Worm (Caenorhabditis elegans) whole organism, mixed stage, embryonic: ENCODE measurements around the gene K10D6.3.

Source experiments
- ham-2 ChIP-seq: fragments of 200-800 bp; sonication (Bioruptor generic); optimal IDR thresholded peaks from 2 replicates; lab custom pipeline; 2018; ENCODE audit warnings: mild to moderate bottlenecking, missing genetic modification characterization, missing compliant biosample characterization
- lin-13 ChIP-seq: fragments of 150-350 bp; optimal IDR thresholded peaks from 2 replicates; lab custom pipeline; 2014; ENCODE audit warnings: missing biosample characterization, missing genetic modification characterization
- mep-1 ChIP-seq: fragments of 150-350 bp; optimal IDR thresholded peaks from 2 replicates; lab custom pipeline; 2017; ENCODE audit warnings: missing biosample characterization, missing genetic modification reagents, missing genetic modification characterization, inconsistent platforms
- nhr-76 ChIP-seq: sonication (generic microtip); optimal IDR thresholded peaks from 2 replicates; lab custom pipeline; 2017; ENCODE audit warnings: missing biosample characterization, missing genetic modification characterization
- snpc-4 ChIP-seq: fragments of 150-350 bp; optimal IDR thresholded peaks from 2 replicates; lab custom pipeline; 2014; ENCODE audit warnings: missing biosample characterization, missing genetic modification characterization
- unc-39 ChIP-seq: fragments of 150-350 bp; optimal IDR thresholded peaks from 2 replicates; lab custom pipeline; 2014; ENCODE audit warnings: missing biosample characterization, missing genetic modification characterization

ce11 chrV:11152333-11152732, 48.1 kb upstream of the K10D6.3 start, which contains the start of gene srg-39:
- TF ChIP-seq nhr-76 (tag; lab: Kevin White, UChicago), result no peak
- TF ChIP-seq mep-1, result no peak
- TF ChIP-seq lin-13 (tag; lab: Kevin White, UChicago), result no peak
- no peak for TF ChIP-seq ham-2
- TF ChIP-seq snpc-4 (tag; lab: Kevin White, UChicago), result no peak
- TF ChIP-seq unc-39 (tag; lab: Kevin White, UChicago), result no peak
